Fruit fly (Drosophila melanogaster) whole organism, embryonic: Measurements from ENCODE around the gene CG31327.

Experiments
- Atf3 ChIP-seq: fragments of 200-800 bp; sonication (Bioruptor generic); optimal IDR thresholded peaks from 3 replicates; lab custom pipeline; 2016; ENCODE audit warnings: missing biosample characterization, missing genetic modification characterization
- Bteb2 ChIP-seq: fragments of 200-800 bp; sonication (Bioruptor generic); optimal IDR thresholded peaks from 2 replicates; lab custom pipeline; 2016; ENCODE audit warnings: missing biosample characterization, missing genetic modification characterization
- CG10147 ChIP-seq: fragments of 200-800 bp; sonication (Bioruptor generic); optimal IDR thresholded peaks from 2 replicates; lab custom pipeline; 2019; ENCODE audit warnings: missing biosample characterization, mild to moderate bottlenecking, missing genetic modification characterization, moderate library complexity
- CG10654 ChIP-seq: fragments of 200-800 bp; sonication (Bioruptor generic); optimal IDR thresholded peaks from 2 replicates; lab custom pipeline; 2016; ENCODE audit warnings: missing biosample characterization, missing genetic modification characterization
- CG10979 ChIP-seq: fragments of 200-800 bp; sonication (Bioruptor generic); optimal IDR thresholded peaks from 2 replicates; lab custom pipeline; 2018; ENCODE audit warnings: missing biosample characterization, mild to moderate bottlenecking, missing genetic modification characterization, moderate library complexity
- CG14667 ChIP-seq: fragments of 200-800 bp; sonication (Bioruptor generic); IDR thresholded peaks from 2 replicates; pipeline ENCODE4 v1.3.6; 2022; ENCODE audit warnings: missing biosample characterization, missing genetic modification characterization
- CG15011 ChIP-seq: fragments of 200-800 bp; sonication (Bioruptor generic); optimal IDR thresholded peaks from 3 replicates; lab custom pipeline; 2018; ENCODE audit warnings: missing biosample characterization, mild to moderate bottlenecking, missing genetic modification characterization
- CG15073 ChIP-seq: fragments of 200-800 bp; sonication (Bioruptor generic); optimal IDR thresholded peaks from 2 replicates; lab custom pipeline; 2016; ENCODE audit warnings: missing biosample characterization, missing genetic modification characterization
- CG18764 ChIP-seq: fragments of 200-800 bp; sonication (Bioruptor generic); optimal IDR thresholded peaks from 3 replicates; lab custom pipeline; 2016; ENCODE audit warnings: missing biosample characterization, missing genetic modification characterization
- CG2120 ChIP-seq: fragments of 200-800 bp; sonication (Bioruptor generic); optimal IDR thresholded peaks from 3 replicates; lab custom pipeline; 2016; ENCODE audit warnings: missing biosample characterization, missing genetic modification characterization
- CG2199 ChIP-seq: fragments of 200-800 bp; sonication (Bioruptor generic); IDR thresholded peaks from 3 replicates; pipeline ENCODE4 v1.3.6; 2022; ENCODE audit warnings: missing biosample characterization, missing genetic modification characterization
- CG2202 ChIP-seq: fragments of 200-800 bp; sonication (Bioruptor generic); optimal IDR thresholded peaks from 2 replicates; lab custom pipeline; 2018; ENCODE audit warnings: missing biosample characterization, mild to moderate bottlenecking, missing genetic modification characterization
- CG2712 ChIP-seq: fragments of 200-800 bp; optimal IDR thresholded peaks from 3 replicates; lab custom pipeline; 2019; ENCODE audit warnings: missing biosample characterization, mild to moderate bottlenecking, missing genetic modification characterization, moderate library complexity
- CG30020 ChIP-seq: fragments of 200-800 bp; optimal IDR thresholded peaks from 2 replicates; lab custom pipeline; 2019; ENCODE audit warnings: missing biosample characterization, mild to moderate bottlenecking, missing genetic modification characterization, moderate library complexity
- CG3065 ChIP-seq: fragments of 200-800 bp; sonication (Bioruptor generic); optimal IDR thresholded peaks from 2 replicates; lab custom pipeline; 2016; ENCODE audit warnings: missing biosample characterization, missing genetic modification characterization
- CG34422 ChIP-seq: fragments of 200-800 bp; sonication (Bioruptor generic); IDR thresholded peaks from 3 replicates; pipeline ENCODE4 v1.3.6; 2022; ENCODE audit warnings: missing biosample characterization, missing genetic modification characterization
- CG6175 ChIP-seq: fragments of 200-800 bp; sonication (Bioruptor generic); IDR thresholded peaks from 3 replicates; pipeline ENCODE4 v1.3.6; 2022; ENCODE audit warnings: missing biosample characterization, missing genetic modification characterization
- CG6254 ChIP-seq: fragments of 200-800 bp; sonication (Bioruptor generic); optimal IDR thresholded peaks from 3 replicates; lab custom pipeline; 2017; ENCODE audit warnings: mild to moderate bottlenecking, missing biosample characterization, missing genetic modification reagents, missing genetic modification characterization
- CG6689 ChIP-seq: fragments of 200-800 bp; sonication (Bioruptor generic); IDR thresholded peaks from 2 replicates; pipeline ENCODE4 v1.3.6; 2022; ENCODE audit warnings: missing biosample characterization, missing genetic modification characterization
- CG9437 ChIP-seq: fragments of 200-800 bp; sonication (Bioruptor generic); optimal IDR thresholded peaks from 2 replicates; lab custom pipeline; 2018; ENCODE audit warnings: missing biosample characterization, mild to moderate bottlenecking, missing genetic modification characterization
- CG9932 ChIP-seq: fragments of 200-800 bp; sonication (Bioruptor generic); IDR thresholded peaks from 2 replicates; pipeline ENCODE4 v1.3.6; 2022; ENCODE audit warnings: missing biosample characterization, missing genetic modification characterization
- Chrac-16 ChIP-seq: fragments of 200-800 bp; sonication (Bioruptor generic); optimal IDR thresholded peaks from 3 replicates; lab custom pipeline; 2016; ENCODE audit warnings: missing biosample characterization, missing genetic modification characterization
- D19A ChIP-seq: fragments of 200-800 bp; optimal IDR thresholded peaks from 3 replicates; lab custom pipeline; 2019; ENCODE audit warnings: missing biosample characterization, mild to moderate bottlenecking, missing genetic modification characterization, moderate library complexity
- Dbx ChIP-seq: fragments of 200-800 bp; sonication (Bioruptor generic); IDR thresholded peaks from 3 replicates; pipeline ENCODE4 v1.3.6; 2022; ENCODE audit warnings: missing biosample characterization, missing genetic modification characterization
- Doc3 ChIP-seq: fragments of 200-800 bp; sonication (Bioruptor generic); IDR thresholded peaks from 3 replicates; pipeline ENCODE4 v1.3.6; 2022; ENCODE audit warnings: missing biosample characterization, missing genetic modification characterization; ENCODE audit not compliant: partially characterized antibody
- Hey ChIP-seq: fragments of 200-800 bp; sonication (Bioruptor generic); optimal IDR thresholded peaks from 3 replicates; lab custom pipeline; 2018; ENCODE audit warnings: missing biosample characterization, mild to moderate bottlenecking, missing genetic modification characterization
- Hmr ChIP-seq: fragments of 200-800 bp; sonication (Bioruptor generic); optimal IDR thresholded peaks from 3 replicates; lab custom pipeline; 2017; ENCODE audit warnings: mild to moderate bottlenecking, missing biosample characterization, missing genetic modification reagents, missing genetic modification characterization
- Rx ChIP-seq: fragments of 200-800 bp; sonication (Bioruptor generic); IDR thresholded peaks from 2 replicates; pipeline ENCODE4 v1.3.6; 2022; ENCODE audit warnings: missing biosample characterization, missing genetic modification characterization
- Side ChIP-seq: fragments of 200-800 bp; sonication (Bioruptor generic); optimal IDR thresholded peaks from 2 replicates; lab custom pipeline; 2016; ENCODE audit warnings: missing biosample characterization, missing genetic modification characterization
- ac ChIP-seq: fragments of 200-800 bp; sonication (Bioruptor generic); optimal IDR thresholded peaks from 3 replicates; lab custom pipeline; 2017; ENCODE audit warnings: missing biosample characterization, mild to moderate bottlenecking, missing genetic modification characterization
- aop ChIP-seq: fragments of 200-800 bp; sonication (Bioruptor generic); IDR thresholded peaks from 2 replicates; pipeline ENCODE4 v1.3.6; 2022; ENCODE audit warnings: missing biosample characterization, missing genetic modification characterization
- bsh ChIP-seq, 2 experiments: fragments of 200-800 bp; sonication (Bioruptor generic); optimal IDR thresholded peaks; 2 replicates each; lab custom pipeline; 2017 to 2018; ENCODE audit warnings: mild to moderate bottlenecking in 2 of 2, missing biosample characterization in 2 of 2, missing genetic modification characterization in 2 of 2, moderate library complexity in 1 of 2
- chinmo ChIP-seq: fragments of 200-800 bp; sonication (Bioruptor generic); IDR thresholded peaks from 4 replicates; pipeline ENCODE4 v1.3.6; 2022; ENCODE audit warnings: missing biosample characterization, missing genetic modification characterization; ENCODE audit not compliant: partially characterized antibody
- chm ChIP-seq: fragments of 200-800 bp; sonication (Bioruptor generic); IDR thresholded peaks from 2 replicates; pipeline ENCODE4 v1.3.6; 2022; ENCODE audit warnings: missing biosample characterization, missing genetic modification characterization
- chn ChIP-seq: fragments of 200-800 bp; sonication (Bioruptor generic); optimal IDR thresholded peaks from 2 replicates; lab custom pipeline; 2016; ENCODE audit warnings: missing biosample characterization, missing genetic modification characterization
- cwo ChIP-seq: fragments of 200-800 bp; sonication (Bioruptor generic); optimal IDR thresholded peaks from 3 replicates; lab custom pipeline; 2017; ENCODE audit warnings: missing biosample characterization, missing genetic modification characterization, mild to moderate bottlenecking, moderate library complexity, missing genetic modification reagents
- dimm ChIP-seq: fragments of 200-800 bp; sonication (Bioruptor generic); IDR thresholded peaks from 2 replicates; pipeline ENCODE4 v1.3.6; 2022; ENCODE audit warnings: missing biosample characterization, missing genetic modification characterization
- emc ChIP-seq: fragments of 200-800 bp; sonication (Bioruptor generic); optimal IDR thresholded peaks from 2 replicates; lab custom pipeline; 2016; ENCODE audit warnings: missing biosample characterization, missing genetic modification characterization
- esg ChIP-seq: fragments of 200-800 bp; sonication (Bioruptor generic); conservative IDR thresholded peaks from 2 replicates; pipeline ENCODE4 v1.3.6; 2022; ENCODE audit warnings: missing biosample characterization, missing genetic modification characterization
- gsb-n ChIP-seq: fragments of 200-800 bp; sonication (Bioruptor generic); optimal IDR thresholded peaks from 3 replicates; lab custom pipeline; 2018; ENCODE audit warnings: missing biosample characterization, mild to moderate bottlenecking, missing genetic modification characterization
- gt ChIP-seq: fragments of 200-800 bp; sonication (Bioruptor generic); IDR thresholded peaks from 2 replicates; pipeline ENCODE4 v1.3.6; 2022; ENCODE audit warnings: missing biosample characterization, missing genetic modification characterization
- inv ChIP-seq: fragments of 200-800 bp; sonication (Bioruptor generic); IDR thresholded peaks from 2 replicates; pipeline ENCODE4 v1.3.6; 2022; ENCODE audit warnings: missing biosample characterization, missing genetic modification characterization; ENCODE audit not compliant: partially characterized antibody
- lilli ChIP-seq: fragments of 200-800 bp; sonication (Bioruptor generic); optimal IDR thresholded peaks from 3 replicates; lab custom pipeline; 2016; ENCODE audit warnings: missing biosample characterization, missing genetic modification characterization
- lmd ChIP-seq: fragments of 200-800 bp; sonication (Bioruptor generic); IDR thresholded peaks from 2 replicates; pipeline ENCODE4 v1.3.6; 2022; ENCODE audit warnings: missing biosample characterization, missing genetic modification characterization
- mirr ChIP-seq: fragments of 200-800 bp; sonication (Bioruptor generic); optimal IDR thresholded peaks from 3 replicates; lab custom pipeline; 2018; ENCODE audit warnings: missing biosample characterization, mild to moderate bottlenecking, missing genetic modification characterization
- otp ChIP-seq: fragments of 200-800 bp; sonication (Bioruptor generic); IDR thresholded peaks from 3 replicates; pipeline ENCODE4, ENCODE4 v1.3.6; 2022; ENCODE audit warnings: missing biosample characterization, missing genetic modification characterization
- pros ChIP-seq: fragments of 200-800 bp; sonication (Bioruptor generic); optimal IDR thresholded peaks from 3 replicates; lab custom pipeline; 2019; ENCODE audit warnings: missing biosample characterization, mild to moderate bottlenecking, missing genetic modification characterization, moderate library complexity
- psq ChIP-seq: fragments of 200-800 bp; sonication (Bioruptor generic); optimal IDR thresholded peaks from 2 replicates; lab custom pipeline; 2017; ENCODE audit warnings: missing biosample characterization, missing genetic modification characterization
- ranshi ChIP-seq: fragments of 200-800 bp; sonication (Bioruptor generic); IDR thresholded peaks from 2 replicates; pipeline ENCODE4 v1.3.6; 2022; ENCODE audit warnings: missing biosample characterization, missing genetic modification characterization
- slbo ChIP-seq: fragments of 200-800 bp; sonication (Bioruptor generic); IDR thresholded peaks from 2 replicates; pipeline ENCODE4 v1.3.6; 2022; ENCODE audit warnings: missing biosample characterization, missing genetic modification characterization
- tap ChIP-seq: fragments of 200-800 bp; optimal IDR thresholded peaks from 3 replicates; lab custom pipeline; 2019; ENCODE audit warnings: missing biosample characterization, mild to moderate bottlenecking, missing genetic modification characterization, moderate library complexity

Gene CG31327

DNA sequence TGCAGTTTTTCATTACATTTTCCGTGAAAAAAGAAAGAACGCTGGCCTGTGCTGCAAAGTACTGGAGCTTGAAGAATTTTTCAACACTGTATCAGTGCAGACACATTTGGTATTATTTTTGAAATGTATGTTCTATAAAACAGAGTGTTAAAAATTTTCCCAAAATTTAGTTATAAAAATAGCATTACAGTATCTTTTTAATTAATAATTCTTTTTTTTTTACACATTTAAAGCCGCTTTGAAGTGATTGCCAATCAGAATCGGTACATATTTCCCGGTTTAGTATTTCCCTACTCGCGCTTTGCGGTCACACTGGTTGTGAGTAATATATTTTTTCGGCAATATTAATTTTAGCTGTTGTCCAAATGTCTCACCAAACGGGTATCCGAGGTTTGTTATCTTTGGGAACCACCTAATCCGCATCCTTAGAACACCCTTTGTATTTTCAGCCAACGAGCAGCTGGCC, 37.7 kb downstream of the CG31327 start, which contains the start of the genes Abi and twf (continued):
- peak; percentile 60 for TF ChIP-seq CG10979 (tag; lab: Kevin White, UChicago)
- peak; percentile 13 for TF ChIP-seq tap (tag; lab: Kevin White, UChicago)
- TF ChIP-seq pros (GFP tag; lab: Kevin White, UChicago): no peak
- TF ChIP-seq CG34422: peak; percentile 60; the same call in 1 of the 3 replicates
- peak; percentile 71 for TF ChIP-seq chn (GFP tag; lab: Kevin White, UChicago)
- TF ChIP-seq mirr: no peak
- TF ChIP-seq ac: no peak
- TF ChIP-seq Hey (tag; lab: Kevin White, UChicago): no peak
- TF ChIP-seq slbo (GFP tag; lab: Robert Waterston, UW): peak; percentile 80
- TF ChIP-seq aop (GFP tag; lab: Robert Waterston, UW): no peak
- no peak for TF ChIP-seq D19A
- peak; percentile 54 for TF ChIP-seq lmd (GFP tag; lab: Robert Waterston, UW)
- TF ChIP-seq Atf3 (GFP tag; lab: Kevin White, UChicago): peak; percentile 43
- peak; percentile 67 for TF ChIP-seq Hmr
- TF ChIP-seq inv: no peak
- no peak for TF ChIP-seq CG15011
- TF ChIP-seq CG2199 (GFP tag; lab: Robert Waterston, UW): no peak
- TF ChIP-seq CG18764 (GFP tag; lab: Kevin White, UChicago): peak; percentile 51
- peak; percentile 52; the same call in 1 of the 2 replicates for TF ChIP-seq CG14667 (GFP tag; lab: Robert Waterston, UW)
- TF ChIP-seq emc: peak; percentile 20
- peak; percentile 72 for TF ChIP-seq CG6689 (GFP tag; lab: Robert Waterston, UW)
- TF ChIP-seq Chrac-16: peak; percentile 77
- peak; percentile 74 for TF ChIP-seq CG2712
- peak; percentile 57 for TF ChIP-seq gsb-n (tag; lab: Kevin White, UChicago)
- peak; percentile 5 for TF ChIP-seq Side (GFP tag; lab: Kevin White, UChicago)
- TF ChIP-seq Doc3: no peak
- TF ChIP-seq CG2202 (tag; lab: Kevin White, UChicago): peak; percentile 22
- 0 out of 3 replicates have a peak, but pooled peaks have one; percentile 16 for TF ChIP-seq CG6175
- peak; percentile 39 for TF ChIP-seq CG3065 (GFP tag; lab: Kevin White, UChicago)
- TF ChIP-seq otp: no peak
- TF ChIP-seq chinmo: no peak
- no peak for TF ChIP-seq chm (GFP tag; lab: Robert Waterston, UW)
- peak; percentile 32; the same call in 1 of the 2 replicates for TF ChIP-seq ranshi
- no peak for TF ChIP-seq CG15073
- TF ChIP-seq lilli (GFP tag; lab: Kevin White, UChicago): peak; percentile 81
- TF ChIP-seq Rx (GFP tag; lab: Robert Waterston, UW): 0 out of 2 replicates have a peak, but pooled peaks have one; percentile 33
- peak; percentile 56 for TF ChIP-seq CG9437 (GFP tag; lab: Kevin White, UChicago)
- peak in 1 of 2 experiments; percentile 62 for TF ChIP-seq bsh (GFP tag; optimal IDR thresholded peaks at IDR 0.05; lab: Kevin White, UChicago)
- peak; percentile 39 for TF ChIP-seq esg (GFP tag; lab: Robert Waterston, UW)
- TF ChIP-seq dimm (GFP tag; lab: Robert Waterston, UW): no peak
- peak; percentile 42 for TF ChIP-seq psq (GFP tag; lab: Kevin White, UChicago)
- TF ChIP-seq CG9932 (GFP tag; lab: Robert Waterston, UW): peak; percentile 81
- TF ChIP-seq CG10654 (GFP tag; lab: Kevin White, UChicago): peak; percentile 74
- peak; percentile 79 for TF ChIP-seq CG2120 (GFP tag; lab: Kevin White, UChicago)
- no peak for TF ChIP-seq gt (GFP tag; lab: Robert Waterston, UW)
- TF ChIP-seq cwo (GFP tag; lab: Kevin White, UChicago): peak; percentile 21
- peak; percentile 52 for TF ChIP-seq Bteb2 (GFP tag; lab: Kevin White, UChicago)
- TF ChIP-seq CG10147 (GFP tag; lab: Kevin White, UChicago): peak; percentile 61
- TF ChIP-seq CG6254 (GFP tag; lab: Kevin White, UChicago): no peak
- TF ChIP-seq CG30020: peak; percentile 59
- TF ChIP-seq Dbx: peak; percentile 75
